Worm (Caenorhabditis elegans) whole organism, L4 larva: ENCODE measurements around the gene F57G12.2.

Experiments
- fkh-10 ChIP-seq: fragments of 150-350 bp; optimal IDR thresholded peaks from 2 replicates; lab custom pipeline; 2014; ENCODE audit warnings: missing biosample characterization, missing genetic modification reagents, missing genetic modification characterization
- gei-8 ChIP-seq: fragments of 200-800 bp; sonication (Bioruptor generic); optimal IDR thresholded peaks from 2 replicates; lab custom pipeline; 2018; ENCODE audit warnings: mild to moderate bottlenecking, missing genetic modification characterization, missing compliant biosample characterization
- lin-15B ChIP-seq: fragments of 150-350 bp; sonication (generic microtip); optimal IDR thresholded peaks from 3 replicates; lab custom pipeline; 2014; ENCODE audit warnings: missing biosample characterization, missing genetic modification characterization
- nhr-77 ChIP-seq: fragments of 150-350 bp; optimal IDR thresholded peaks from 2 replicates; lab custom pipeline; 2014; ENCODE audit warnings: missing biosample characterization, missing genetic modification characterization
- unc-62 ChIP-seq, 3 experiments: fragments of 150-350 bp in 1 of 3; sonication (generic microtip); optimal IDR thresholded peaks in 2 of 3; peaks in 1 of 3; 1 replicate in 1 of 3; 2 replicates in 2 of 3; lab custom pipeline; 2014 to 2017; ENCODE audit warnings: missing biosample characterization in 3 of 3, missing genetic modification characterization in 3 of 3, missing genetic modification reagents in 3 of 3, missing genotype in 1 of 3

- TF ChIP-seq unc-62 (GFP tag; optimal IDR thresholded peaks at IDR 0.05 in 1 of 2; lab: Kevin White, UChicago) (peak in 1 of 2 experiments; percentile 52), unc-62 (tag; optimal IDR thresholded peaks at IDR 0.05; lab: Kevin White, UChicago) (no peak), lin-15B (tag; lab: Kevin White, UChicago) (no peak), nhr-77 (tag; lab: Kevin White, UChicago) (no peak), fkh-10 (GFP tag; lab: Kevin White, UChicago) (no peak), gei-8 (no peak)
Observed at ce11 chrX:12164943-12165342, 5.1 kb upstream of the F57G12.2 start.
